Worm (Caenorhabditis elegans): ENCODE measurements around the gene plrg-1.
A peak's percentile ranks its signal among the peaks of the same experiment; 100 is the strongest.

- TF ChIP-seq dmd-6 (GFP tag; IDR thresholded peaks at IDR 0.05): no peak
- TF ChIP-seq ctbp-1 (GFP tag; IDR thresholded peaks at IDR 0.05): 0 out of 2 replicates have a peak, but pooled peaks have one; percentile 25
These were observed 9.1 kb upstream of the plrg-1 start for ce11 chrV:10816831-10817230.
